Fruit fly (Drosophila melanogaster): ENCODE results near the gene CG14259.
A peak's percentile ranks its signal among the peaks of the same experiment; 100 is the strongest.

The CG14259 gene

dm6 chr3R:27069810-27070625 is 24.3 kb upstream of the CG14259 start, which contains the start of gene spz (continued):
- TF ChIP-seq nerfin-2 (GFP tag; IDR thresholded peaks at IDR 0.05; ENCODE audit: partially characterized antibody) (no peak), CG8765 (GFP tag; IDR thresholded peaks at IDR 0.05) (no peak), Dip2 (GFP tag; IDR thresholded peaks at IDR 0.05) (no peak), otp (GFP tag; IDR thresholded peaks at IDR 0.05) (no peak), dm (GFP tag; optimal IDR thresholded peaks at IDR 0.05) (no peak), Atf3 (GFP tag; optimal IDR thresholded peaks at IDR 0.05) (no peak), ewg (GFP tag; optimal IDR thresholded peaks at IDR 0.05) (no peak), CG18619 (GFP tag; optimal IDR thresholded peaks at IDR 0.05) (no peak), CG11085 (GFP tag; IDR thresholded peaks at IDR 0.05) (no peak), sens (GFP tag) (peak; percentile 46), cad (GFP tag; optimal IDR thresholded peaks at IDR 0.05) (no peak), Hr39 (optimal IDR thresholded peaks at IDR 0.05) (no peak), tin (GFP tag; optimal IDR thresholded peaks at IDR 0.05) (no peak), Dek (tag; optimal IDR thresholded peaks at IDR 0.05) (no peak), emc (GFP tag; optimal IDR thresholded peaks at IDR 0.05) (no peak), ro (GFP tag; IDR thresholded peaks at IDR 0.05) (no peak), dpn (GFP tag; optimal IDR thresholded peaks at IDR 0.05) (no peak), inv (GFP tag; IDR thresholded peaks at IDR 0.05; ENCODE audit: partially characterized antibody) (no peak), CG16815 (GFP tag; optimal IDR thresholded peaks at IDR 0.05) (no peak), HmgZ (tag; optimal IDR thresholded peaks at IDR 0.05) (no peak), CG11504 (tag; optimal IDR thresholded peaks at IDR 0.05) (peak; percentile 58), CG17568 (GFP tag; optimal IDR thresholded peaks at IDR 0.05) (no peak), CTCF (GFP tag; optimal IDR thresholded peaks at IDR 0.05) (no peak), bab2 (GFP tag; optimal IDR thresholded peaks at IDR 0.05) (no peak), ind (GFP tag; optimal IDR thresholded peaks at IDR 0.05) (no peak), z (GFP tag; IDR thresholded peaks at IDR 0.05) (0 out of 3 replicates have a peak, but pooled peaks have one; percentile 36), dati (GFP tag; IDR thresholded peaks at IDR 0.05) (no peak), Fer2 (tag; optimal IDR thresholded peaks at IDR 0.05) (no peak), D (optimal IDR thresholded peaks at IDR 0.05) (no peak), D (GFP tag; optimal IDR thresholded peaks at IDR 0.05) (no peak), schlank (tag; optimal IDR thresholded peaks at IDR 0.05) (no peak), Dref (GFP tag; IDR thresholded peaks at IDR 0.05) (no peak), dysf (GFP tag; IDR thresholded peaks at IDR 0.05) (no peak), CG4820 (GFP tag; optimal IDR thresholded peaks at IDR 0.05) (no peak), CG8388 (GFP tag; optimal IDR thresholded peaks at IDR 0.05) (peak; percentile 18), CG12769 (tag; optimal IDR thresholded peaks at IDR 0.05) (peak; percentile 79), odd (GFP tag; optimal IDR thresholded peaks at IDR 0.05) (no peak), amos (GFP tag; IDR thresholded peaks at IDR 0.05; ENCODE audit: partially characterized antibody) (peak; percentile 21; the same call in 1 of the 2 replicates), chif (GFP tag; optimal IDR thresholded peaks at IDR 0.05) (no peak), toy (GFP tag; IDR thresholded peaks at IDR 0.05) (no peak), mam (GFP tag; optimal IDR thresholded peaks at IDR 0.05) (no peak), CG4854 (GFP tag; optimal IDR thresholded peaks at IDR 0.05) (no peak), CG2116 (GFP tag; optimal IDR thresholded peaks at IDR 0.05) (no peak), tap (tag; optimal IDR thresholded peaks at IDR 0.05) (no peak), CG6272 (GFP tag; IDR thresholded peaks at IDR 0.05) (0 out of 2 replicates have a peak, but pooled peaks have one; percentile 9), CG17912 (GFP tag; optimal IDR thresholded peaks at IDR 0.05) (no peak), sna (GFP tag; IDR thresholded peaks at IDR 0.05; ENCODE audit: partially characterized antibody) (no peak), eve (GFP tag; optimal IDR thresholded peaks at IDR 0.05) (no peak), CG7357 (GFP tag; IDR thresholded peaks at IDR 0.05) (no peak), CG12391 (tag; optimal IDR thresholded peaks at IDR 0.05) (no peak), sisA (GFP tag; IDR thresholded peaks at IDR 0.05) (no peak)
